Worm (Caenorhabditis elegans): Measurements from ENCODE around the gene gstk-1.

gstk-1 gene

DNA sequence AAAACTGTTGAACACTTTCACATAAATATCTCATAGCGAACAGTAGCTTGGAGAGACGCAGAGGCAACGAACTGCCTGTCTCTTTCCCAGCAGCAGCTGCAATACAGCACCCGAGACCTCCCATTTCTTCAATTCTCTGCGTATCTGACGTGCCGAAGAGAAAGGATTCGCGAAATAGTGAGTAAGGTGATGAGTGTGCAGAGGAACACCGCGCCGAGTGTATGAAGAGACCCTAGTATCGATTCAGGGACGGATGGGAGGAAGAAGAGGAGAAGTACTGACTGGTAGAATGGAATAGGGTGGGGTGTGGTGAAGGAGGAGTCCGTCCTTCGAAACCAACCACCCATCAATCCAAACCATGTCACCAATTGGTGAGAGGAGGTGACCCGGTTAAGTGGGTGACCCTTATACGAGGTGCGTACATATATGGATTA, 10.4 kb upstream of the gstk-1 start (continued):
- TF ChIP-seq K02D7.2 (tag; optimal IDR thresholded peaks at IDR 0.05) (no peak), tbx-7 (tag; optimal IDR thresholded peaks at IDR 0.05) (no peak), che-1 (tag; optimal IDR thresholded peaks at IDR 0.05) (no peak), ceh-14 (tag; optimal IDR thresholded peaks at IDR 0.05) (peak; percentile 47), ceh-31 (tag; optimal IDR thresholded peaks at IDR 0.05) (peak; percentile 87), npax-4 (tag; optimal IDR thresholded peaks at IDR 0.05) (no peak), C38D4.7 (GFP tag; optimal IDR thresholded peaks at IDR 0.05) (no peak), hlh-30 (tag; optimal IDR thresholded peaks at IDR 0.05; ENCODE audit: insufficient read depth) (peak; percentile 85), ceh-30 (tag; optimal IDR thresholded peaks at IDR 0.05) (peak; percentile 58), ahr-1 (tag; optimal IDR thresholded peaks at IDR 0.05) (no peak), ceh-24 (tag; optimal IDR thresholded peaks at IDR 0.05) (no peak), ttx-3 (tag; optimal IDR thresholded peaks at IDR 0.05) (no peak), pax-1 (tag; optimal IDR thresholded peaks at IDR 0.05) (no peak), eyg-1 (tag; optimal IDR thresholded peaks at IDR 0.05) (no peak), pha-2 (tag; optimal IDR thresholded peaks at IDR 0.05) (peak; percentile 3), unc-42 (tag; optimal IDR thresholded peaks at IDR 0.05) (peak; percentile 19), nhr-232 (tag; optimal IDR thresholded peaks at IDR 0.05) (no peak), pag-3 (tag; optimal IDR thresholded peaks at IDR 0.05; ENCODE audit: borderline replicate concordance) (no peak), ref-2 (tag; optimal IDR thresholded peaks at IDR 0.05) (peak; percentile 72), madf-2 (tag; optimal IDR thresholded peaks at IDR 0.05) (no peak), ets-4 (tag; optimal IDR thresholded peaks at IDR 0.05) (peak; percentile 18), elt-2 (tag; optimal IDR thresholded peaks at IDR 0.05) (no peak), unc-55 (GFP tag; optimal IDR thresholded peaks at IDR 0.05) (peak; percentile 77), pqm-1 (tag; optimal IDR thresholded peaks at IDR 0.05) (no peak), hlh-15 (tag; optimal IDR thresholded peaks at IDR 0.05) (no peak), Y22D7AL.16 (tag; optimal IDR thresholded peaks at IDR 0.05) (no peak)

DNA sequence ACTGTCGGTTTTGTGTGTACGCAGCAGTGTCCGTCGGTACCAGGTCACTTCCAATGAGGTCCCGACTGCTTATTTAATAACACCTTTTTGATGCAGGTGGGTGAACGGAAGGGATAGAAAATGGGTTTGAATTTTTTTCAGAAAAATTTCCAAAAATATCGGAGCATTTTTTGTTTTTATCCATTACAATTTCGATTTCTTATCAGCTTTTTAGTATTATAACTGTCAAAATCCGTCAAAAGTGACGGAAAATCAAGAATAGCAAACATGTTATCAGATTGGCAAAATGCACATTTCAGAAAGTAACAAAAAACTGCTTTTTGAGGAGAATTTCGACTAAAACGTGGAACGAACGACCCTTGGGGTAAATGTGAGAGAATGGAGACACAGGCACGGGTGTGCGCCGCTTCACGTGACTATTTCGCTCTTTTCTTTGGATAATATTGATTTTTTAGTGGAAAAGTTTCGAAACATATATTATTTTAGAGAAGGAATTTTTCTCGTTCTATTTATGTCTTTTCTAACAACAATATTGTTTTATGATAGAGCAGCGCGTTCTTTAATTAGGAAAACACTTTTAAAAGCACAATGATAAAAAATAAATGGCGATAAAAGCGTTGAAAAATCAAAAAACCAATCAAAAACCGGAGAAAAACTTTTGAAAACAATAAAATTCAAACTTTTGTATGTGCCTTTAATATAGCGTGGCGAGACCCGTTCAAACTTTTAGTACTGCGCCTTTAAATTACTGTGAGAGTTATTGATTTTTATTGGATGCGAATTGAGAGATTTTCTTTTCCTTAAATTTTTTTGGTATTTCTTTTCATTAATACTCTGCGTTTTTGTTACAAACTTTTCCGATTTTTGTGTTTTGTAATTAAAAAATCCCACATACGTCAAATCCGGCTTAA, 9.3 kb upstream of the gstk-1 start, which contains the start of gene sqv-8:
TSS of gene sqv-8 (plus strand) at position 51 of the 911 bp plus-strand sequence.
- TF ChIP-seq unc-86 (tag; optimal IDR thresholded peaks at IDR 0.05) (no peak), ceh-48 (tag; optimal IDR thresholded peaks at IDR 0.05) (peak; percentile 46), hlh-30 (tag; optimal IDR thresholded peaks at IDR 0.05; ENCODE audit: insufficient read depth) (peak; percentile 87)

DNA sequence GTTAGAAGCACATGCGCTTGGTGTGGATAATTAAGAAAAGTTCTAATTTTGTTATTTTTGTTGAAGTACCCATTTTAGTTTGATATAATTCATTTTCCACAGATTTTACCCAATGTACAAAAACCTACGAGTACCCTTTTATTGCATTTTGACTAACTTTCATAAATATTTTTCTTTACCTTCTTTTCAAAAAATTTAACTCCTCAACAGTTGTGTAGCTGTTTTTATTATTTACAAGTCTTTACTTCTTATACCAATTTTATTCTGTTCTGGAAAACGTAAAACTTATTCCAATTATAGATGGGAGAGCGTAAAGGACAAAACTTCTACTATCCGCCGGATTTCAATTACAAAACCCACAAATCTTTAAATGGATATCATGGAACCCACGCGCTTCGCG, 7.3 kb upstream of the gstk-1 start, which contains the start of gene ZK1307.9:
TSS of gene ZK1307.9 (plus strand) at position 301 of the 400 bp plus-strand sequence.
- TF ChIP-seq syd-9 (tag; optimal IDR thresholded peaks at IDR 0.05) = no peak
- no peak for TF ChIP-seq pha-2 (tag; optimal IDR thresholded peaks at IDR 0.05)
- TF ChIP-seq fkh-6 (tag; optimal IDR thresholded peaks at IDR 0.05) = no peak
- TF ChIP-seq unc-42 (tag; optimal IDR thresholded peaks at IDR 0.05) = no peak
- no peak for TF ChIP-seq ceh-48 (tag; optimal IDR thresholded peaks at IDR 0.05)
- no peak for TF ChIP-seq Y22D7AL.16 (tag; optimal IDR thresholded peaks at IDR 0.05)
- no peak for TF ChIP-seq tbx-7 (tag; optimal IDR thresholded peaks at IDR 0.05)
- no peak for TF ChIP-seq nhr-11 (tag; optimal IDR thresholded peaks at IDR 0.05)
- TF ChIP-seq ceh-2 (tag; optimal IDR thresholded peaks at IDR 0.05) = no peak
- TF ChIP-seq ref-2 (tag; optimal IDR thresholded peaks at IDR 0.05) = no peak
- no peak for TF ChIP-seq pros-1 (tag; optimal IDR thresholded peaks at IDR 0.05)
- TF ChIP-seq ceh-30 (tag; optimal IDR thresholded peaks at IDR 0.05) = no peak
- no peak for TF ChIP-seq ceh-14 (tag; optimal IDR thresholded peaks at IDR 0.05)
- TF ChIP-seq mec-3 (tag; optimal IDR thresholded peaks at IDR 0.05; ENCODE audit: borderline replicate concordance) = no peak
- no peak for TF ChIP-seq hlh-6 (tag; optimal IDR thresholded peaks at IDR 0.05)
- TF ChIP-seq tbx-2 (tag; optimal IDR thresholded peaks at IDR 0.05) = no peak
- TF ChIP-seq F13H6.1 (tag; optimal IDR thresholded peaks at IDR 0.05) = no peak
- TF ChIP-seq pat-9 (tag; optimal IDR thresholded peaks at IDR 0.05) = no peak
- TF ChIP-seq eyg-1 (tag; optimal IDR thresholded peaks at IDR 0.05) = no peak
- no peak for TF ChIP-seq nhr-232 (tag; optimal IDR thresholded peaks at IDR 0.05)
